Worm (Caenorhabditis elegans) whole organism, L1 larva: ENCODE data around the gene let-711.

Experiments used
- ceh-90 ChIP-seq: sonication (generic microtip); optimal IDR thresholded peaks from 2 replicates; lab custom pipeline; 2016; ENCODE audit warnings: missing genetic modification characterization, missing compliant biosample characterization
- dpl-1 ChIP-seq, 3 experiments: fragments of 150-350 bp in 2 of 3; sonication (generic microtip) in 1 of 3; optimal IDR thresholded peaks; 2 replicates each; lab custom pipeline; 2014 to 2017; ENCODE audit warnings: missing biosample characterization in 3 of 3, missing genetic modification characterization in 3 of 3, missing genetic modification reagents in 3 of 3
- egl-27 ChIP-seq, 2 experiments: fragments of 150-350 bp in 1 of 2; sonication (generic microtip); optimal IDR thresholded peaks; 3 replicates each; lab custom pipeline; 2017 to 2018; ENCODE audit warnings: missing biosample characterization in 2 of 2, missing genetic modification characterization in 2 of 2, missing genetic modification reagents in 2 of 2
- elt-2 ChIP-seq: sonication (generic microtip); optimal IDR thresholded peaks from 2 replicates; lab custom pipeline; 2016; ENCODE audit warnings: missing genetic modification characterization, mild to moderate bottlenecking, inconsistent platforms, missing compliant biosample characterization, missing genetic modification reagents
- lin-13 ChIP-seq: fragments of 150-350 bp; optimal IDR thresholded peaks from 2 replicates; lab custom pipeline; 2014; ENCODE audit warnings: missing biosample characterization, missing genetic modification reagents, missing genetic modification characterization
- rnt-1 ChIP-seq: sonication (generic microtip); optimal IDR thresholded peaks from 2 replicates; lab custom pipeline; 2016; ENCODE audit warnings: mild to moderate bottlenecking, missing genetic modification characterization, moderate library complexity, missing compliant biosample characterization
- swsn-7 ChIP-seq: sonication (generic microtip); optimal IDR thresholded peaks from 2 replicates; lab custom pipeline; 2016; ENCODE audit warnings: missing genetic modification characterization, missing compliant biosample characterization
- tlp-1 ChIP-seq: fragments of 150-350 bp; optimal IDR thresholded peaks from 2 replicates; lab custom pipeline; 2014; ENCODE audit warnings: missing biosample characterization, missing genetic modification characterization

DNA sequence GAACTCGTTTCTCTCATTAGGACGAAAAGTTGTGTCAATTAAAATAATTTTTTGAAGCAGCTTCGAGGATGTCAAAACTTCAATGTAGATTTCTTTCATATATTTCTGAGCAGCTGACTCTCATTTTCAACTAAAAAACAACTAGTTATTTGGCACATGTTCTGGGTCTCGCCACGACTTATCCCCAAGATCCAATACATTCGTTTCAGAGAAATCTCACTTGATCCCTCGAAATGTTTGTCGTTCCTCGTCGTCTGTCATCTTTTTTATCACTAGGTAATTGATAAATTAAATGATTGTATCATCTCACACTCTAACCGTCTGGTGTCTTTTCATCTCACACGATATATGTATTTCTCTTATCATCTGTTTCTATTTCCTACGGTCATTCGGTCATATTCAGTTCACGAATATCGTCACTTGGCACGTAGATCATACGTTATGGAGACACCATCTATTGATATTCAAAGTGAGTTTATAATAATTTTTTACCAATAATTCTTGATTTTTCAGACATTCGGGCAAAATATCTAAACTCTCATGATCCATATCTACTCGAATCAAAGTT is 15.5 kb downstream of the let-711 start, which contains the start of the genes rpn-6.1 and F57B9.1:
- TF ChIP-seq dpl-1 (GFP tag; optimal IDR thresholded peaks at IDR 0.05; lab: Kevin White, UChicago), result peak in 1 of 3 experiments; percentile 11
- TF ChIP-seq tlp-1 (tag; lab: Kevin White, UChicago), result no peak
- TF ChIP-seq rnt-1, result no peak
- TF ChIP-seq swsn-7, result no peak
- no peak for TF ChIP-seq elt-2
- TF ChIP-seq lin-13 (GFP tag; lab: Kevin White, UChicago), result no peak
- no peak for TF ChIP-seq egl-27 (tag; optimal IDR thresholded peaks at IDR 0.05; lab: Kevin White, UChicago)
- no peak for TF ChIP-seq ceh-90 (tag; lab: Kevin White, UChicago)
